Worm (Caenorhabditis elegans) whole organism, L2 larva: ENCODE results near the gene prx-3.

Experiments
- R02D3.7 ChIP-seq: fragments of 150-350 bp; optimal IDR thresholded peaks from 2 replicates; lab custom pipeline; 2014; ENCODE audit warnings: missing biosample characterization, missing genetic modification characterization
- Y55F3AM.14 ChIP-seq: fragments of 200-800 bp; sonication (Bioruptor generic); optimal IDR thresholded peaks from 2 replicates; lab custom pipeline; 2018; ENCODE audit warnings: mild to moderate bottlenecking, missing genetic modification characterization, missing compliant biosample characterization
- aly-2 ChIP-seq: fragments of 150-350 bp; optimal IDR thresholded peaks from 2 replicates; lab custom pipeline; 2014; ENCODE audit warnings: missing biosample characterization, missing genetic modification characterization
- egl-27 ChIP-seq: sonication (generic microtip); optimal IDR thresholded peaks from 3 replicates; lab custom pipeline; 2017; ENCODE audit warnings: missing biosample characterization, missing genetic modification reagents, missing genetic modification characterization
- elt-3 ChIP-seq: sonication (generic microtip); optimal IDR thresholded peaks from 2 replicates; lab custom pipeline; 2017; ENCODE audit warnings: missing biosample characterization, missing genetic modification characterization
- fos-1 ChIP-seq: fragments of 150-350 bp; optimal IDR thresholded peaks from 2 replicates; lab custom pipeline; 2014; ENCODE audit warnings: missing biosample characterization, missing genetic modification characterization
- lin-13 ChIP-seq: fragments of 150-350 bp; optimal IDR thresholded peaks from 2 replicates; lab custom pipeline; 2014; ENCODE audit warnings: missing biosample characterization, missing genetic modification reagents, missing genetic modification characterization
- mab-5 ChIP-seq: fragments of 150-350 bp; optimal IDR thresholded peaks from 2 replicates; lab custom pipeline; 2014; ENCODE audit warnings: missing biosample characterization, missing genetic modification characterization
- nhr-21 ChIP-seq: fragments of 150-350 bp; optimal IDR thresholded peaks from 2 replicates; lab custom pipeline; 2014; ENCODE audit warnings: missing biosample characterization, missing genetic modification characterization
- nhr-6 ChIP-seq: fragments of 150-350 bp; optimal IDR thresholded peaks from 2 replicates; lab custom pipeline; 2014; ENCODE audit warnings: missing biosample characterization, missing genetic modification characterization
- nhr-77 ChIP-seq: fragments of 150-350 bp; optimal IDR thresholded peaks from 2 replicates; lab custom pipeline; 2014; ENCODE audit warnings: missing biosample characterization, missing genetic modification characterization
- skn-1 ChIP-seq: sonication (generic microtip); optimal IDR thresholded peaks from 2 replicates; lab custom pipeline; 2017; ENCODE audit warnings: missing biosample characterization, missing genetic modification characterization
- ztf-11 ChIP-seq: sonication (generic microtip); optimal IDR thresholded peaks from 2 replicates; lab custom pipeline; 2017; ENCODE audit warnings: missing biosample characterization, missing genetic modification characterization

- TF ChIP-seq nhr-21 (tag; lab: Kevin White, UChicago) (no peak), Y55F3AM.14 (GFP tag; lab: Kevin White, UChicago) (no peak), aly-2 (no peak), elt-3 (tag; lab: Kevin White, UChicago) (no peak), nhr-77 (tag; lab: Kevin White, UChicago) (no peak), skn-1 (tag; lab: Kevin White, UChicago) (no peak), mab-5 (tag; lab: Kevin White, UChicago) (no peak), ztf-11 (tag; lab: Kevin White, UChicago) (no peak), egl-27 (no peak), fos-1 (tag; lab: Kevin White, UChicago) (peak; percentile 62), nhr-6 (tag; lab: Kevin White, UChicago) (no peak), R02D3.7 (tag; lab: Kevin White, UChicago) (no peak), lin-13 (no peak)
Observed at ce11 chrX:6129277-6129676, 16.6 kb upstream of the prx-3 start.
